Worm (Caenorhabditis elegans) whole organism, L1 larva: ENCODE results near the gene B0547.2.
A peak's percentile ranks its signal among the peaks of the same experiment; 100 is the strongest.

ENCODE experiments used
- C16A3.4 ChIP-seq: fragments of 150-350 bp; optimal IDR thresholded peaks from 2 replicates; lab custom pipeline; 2014; ENCODE audit warnings: missing biosample characterization, missing genetic modification characterization
- C34B4.2 ChIP-seq: sonication (generic microtip); optimal IDR thresholded peaks from 2 replicates; lab custom pipeline; 2017; ENCODE audit warnings: mild to moderate bottlenecking, missing genetic modification characterization, missing compliant biosample characterization
- F16B12.6 ChIP-seq: fragments of 150-350 bp; optimal IDR thresholded peaks from 2 replicates; lab custom pipeline; 2014; ENCODE audit warnings: missing biosample characterization, missing genetic modification characterization
- aha-1 ChIP-seq: fragments of 150-350 bp; optimal IDR thresholded peaks from 2 replicates; lab custom pipeline; 2014; ENCODE audit warnings: missing biosample characterization, missing genetic modification characterization
- ama-1 ChIP-seq: fragments of 150-350 bp; optimal IDR thresholded peaks from 2 replicates; lab custom pipeline; 2014
- blmp-1 ChIP-seq: fragments of 150-350 bp; optimal IDR thresholded peaks from 2 replicates; lab custom pipeline; 2014; ENCODE audit warnings: missing biosample characterization, missing genetic modification characterization
- ceh-8 ChIP-seq: fragments of 200-800 bp; sonication (Bioruptor generic); optimal IDR thresholded peaks from 2 replicates; lab custom pipeline; 2018; ENCODE audit warnings: mild to moderate bottlenecking, missing genetic modification characterization, moderate library complexity, missing compliant biosample characterization
- ceh-82 ChIP-seq, 3 experiments: fragments of 150-350 bp in 1 of 3; sonication (generic microtip) in 2 of 3; optimal IDR thresholded peaks; 2 replicates each; lab custom pipeline; 2014 to 2017; ENCODE audit warnings: missing biosample characterization in 3 of 3, missing genetic modification characterization in 3 of 3
- ceh-90 ChIP-seq: sonication (generic microtip); optimal IDR thresholded peaks from 2 replicates; lab custom pipeline; 2016; ENCODE audit warnings: missing genetic modification characterization, missing compliant biosample characterization
- dpl-1 ChIP-seq, 3 experiments: fragments of 150-350 bp in 2 of 3; sonication (generic microtip) in 1 of 3; optimal IDR thresholded peaks; 2 replicates each; lab custom pipeline; 2014 to 2017; ENCODE audit warnings: missing biosample characterization in 3 of 3, missing genetic modification characterization in 3 of 3, missing genetic modification reagents in 3 of 3
- dsc-1 ChIP-seq: sonication (generic microtip); optimal IDR thresholded peaks from 2 replicates; lab custom pipeline; 2016; ENCODE audit warnings: mild to moderate bottlenecking, missing genetic modification characterization, missing compliant biosample characterization
- efl-1 ChIP-seq, 4 experiments: fragments of 150-350 bp; optimal IDR thresholded peaks in 3 of 4; peaks in 1 of 4; 1 replicate in 1 of 4; 2 replicates in 3 of 4; lab custom pipeline; 2014; ENCODE audit warnings: missing biosample characterization in 2 of 4, missing genetic modification characterization in 2 of 4, missing genetic modification reagents in 2 of 4
- fkh-10 ChIP-seq: sonication (generic microtip); optimal IDR thresholded peaks from 2 replicates; lab custom pipeline; 2017; ENCODE audit warnings: missing biosample characterization, missing genetic modification reagents, missing genetic modification characterization
- fkh-4 ChIP-seq: sonication (generic microtip); optimal IDR thresholded peaks from 2 replicates; lab custom pipeline; 2016; ENCODE audit warnings: missing compliant biosample characterization, missing genetic modification characterization, borderline replicate concordance
- fkh-8 ChIP-seq: sonication (generic microtip); optimal IDR thresholded peaks from 2 replicates; lab custom pipeline; 2016; ENCODE audit warnings: mild to moderate bottlenecking, missing genetic modification characterization, missing compliant biosample characterization
- hpl-2 ChIP-seq: fragments of 150-350 bp; optimal IDR thresholded peaks from 2 replicates; lab custom pipeline; 2014; ENCODE audit warnings: missing biosample characterization, missing genetic modification reagents, missing genetic modification characterization
- irx-1 ChIP-seq: sonication (generic microtip); optimal IDR thresholded peaks from 2 replicates; lab custom pipeline; 2016; ENCODE audit warnings: missing genetic modification characterization, missing compliant biosample characterization
- isw-1 ChIP-seq: fragments of 200-800 bp; sonication (Bioruptor generic); IDR thresholded peaks from 2 replicates; pipeline ENCODE4 v1.3.6; 2022; ENCODE audit warnings: missing genetic modification characterization, missing compliant biosample characterization
- jun-1 ChIP-seq: fragments of 150-350 bp; optimal IDR thresholded peaks from 2 replicates; lab custom pipeline; 2014; ENCODE audit warnings: missing biosample characterization, missing genetic modification reagents, missing genetic modification characterization
- lin-14 ChIP-seq: fragments of 200-800 bp; sonication (Bioruptor generic); optimal IDR thresholded peaks from 2 replicates; lab custom pipeline; 2018; ENCODE audit warnings: mild to moderate bottlenecking, missing genetic modification characterization, moderate library complexity, missing compliant biosample characterization
- lin-35 ChIP-seq, 2 experiments: fragments of 150-350 bp; optimal IDR thresholded peaks; 2 replicates each; lab custom pipeline; 2014; ENCODE audit warnings: missing biosample characterization in 2 of 2, missing genetic modification characterization in 2 of 2, missing genetic modification reagents in 2 of 2
- lir-3 ChIP-seq: sonication (generic microtip); optimal IDR thresholded peaks from 2 replicates; lab custom pipeline; 2016; ENCODE audit warnings: mild to moderate bottlenecking, missing genetic modification characterization, moderate library complexity, missing compliant biosample characterization; ENCODE audit not compliant: poor library complexity
- lsy-2 ChIP-seq, 2 experiments: fragments of 150-350 bp; optimal IDR thresholded peaks; 2 replicates each; lab custom pipeline; 2014; ENCODE audit warnings: missing biosample characterization in 2 of 2, missing genetic modification characterization in 2 of 2
- mdl-1 ChIP-seq, 2 experiments: fragments of 150-350 bp; optimal IDR thresholded peaks; 2 replicates each; lab custom pipeline; 2014 to 2017; ENCODE audit warnings: missing biosample characterization in 2 of 2, missing genetic modification characterization in 2 of 2, inconsistent platforms in 1 of 2
- mep-1 ChIP-seq: fragments of 150-350 bp; optimal IDR thresholded peaks from 2 replicates; lab custom pipeline; 2014; ENCODE audit warnings: missing biosample characterization, missing genetic modification characterization
- nhr-19 ChIP-seq: fragments of 200-800 bp; sonication (Bioruptor generic); conservative IDR thresholded peaks from 2 replicates; pipeline ENCODE4 v1.3.6; 2022; ENCODE audit warnings: missing genetic modification characterization, missing compliant biosample characterization
- nhr-20 ChIP-seq: sonication (generic microtip); optimal IDR thresholded peaks from 2 replicates; lab custom pipeline; 2016; ENCODE audit warnings: mild to moderate bottlenecking, missing genetic modification characterization, missing compliant biosample characterization
- nhr-47 ChIP-seq: sonication (generic microtip); optimal IDR thresholded peaks from 2 replicates; lab custom pipeline; 2016; ENCODE audit warnings: mild to moderate bottlenecking, missing genetic modification characterization, moderate library complexity, missing compliant biosample characterization
- nhr-71 ChIP-seq: sonication (generic microtip); optimal IDR thresholded peaks from 2 replicates; lab custom pipeline; 2016; ENCODE audit warnings: mild to moderate bottlenecking, missing genetic modification characterization, moderate library complexity, missing compliant biosample characterization
- nhr-77 ChIP-seq: fragments of 150-350 bp; optimal IDR thresholded peaks from 2 replicates; lab custom pipeline; 2014; ENCODE audit warnings: missing biosample characterization, missing genetic modification characterization
- nhr-85 ChIP-seq: sonication (generic microtip); peaks from one replicate; lab custom pipeline; 2016; ENCODE audit warnings: missing genetic modification characterization, inconsistent platforms, missing compliant biosample characterization
- pag-3 ChIP-seq: sonication (generic microtip); optimal IDR thresholded peaks from 2 replicates; lab custom pipeline; 2017; ENCODE audit warnings: missing genetic modification characterization, mild to moderate bottlenecking, missing compliant biosample characterization, antibody characterized with exemption, borderline replicate concordance; ENCODE audit not compliant: insufficient read depth
- rnt-1 ChIP-seq: sonication (generic microtip); optimal IDR thresholded peaks from 2 replicates; lab custom pipeline; 2016; ENCODE audit warnings: mild to moderate bottlenecking, missing genetic modification characterization, moderate library complexity, missing compliant biosample characterization
- skn-1 ChIP-seq: fragments of 150-350 bp; optimal IDR thresholded peaks from 2 replicates; lab custom pipeline; 2014; ENCODE audit warnings: missing biosample characterization, missing genetic modification characterization
- snpc-4 ChIP-seq: fragments of 150-350 bp; optimal IDR thresholded peaks from 2 replicates; lab custom pipeline; 2014; ENCODE audit warnings: missing biosample characterization, missing genetic modification characterization
- snu-23 ChIP-seq: sonication (generic microtip); optimal IDR thresholded peaks from 2 replicates; lab custom pipeline; 2016; ENCODE audit warnings: missing genetic modification characterization, missing compliant biosample characterization
- swsn-7 ChIP-seq: sonication (generic microtip); optimal IDR thresholded peaks from 2 replicates; lab custom pipeline; 2016; ENCODE audit warnings: missing genetic modification characterization, missing compliant biosample characterization
- tbx-2 ChIP-seq: sonication (generic microtip); optimal IDR thresholded peaks from 2 replicates; lab custom pipeline; 2016; ENCODE audit warnings: missing genetic modification characterization, missing compliant biosample characterization
- tlp-1 ChIP-seq: fragments of 150-350 bp; optimal IDR thresholded peaks from 2 replicates; lab custom pipeline; 2014; ENCODE audit warnings: missing biosample characterization, missing genetic modification characterization
- unc-130 ChIP-seq: fragments of 150-350 bp; optimal IDR thresholded peaks from 2 replicates; lab custom pipeline; 2017; ENCODE audit warnings: missing biosample characterization, missing genetic modification characterization, inconsistent platforms
- unc-86 ChIP-seq: sonication (generic microtip); optimal IDR thresholded peaks from 2 replicates; lab custom pipeline; 2016; ENCODE audit warnings: missing genetic modification characterization, missing compliant biosample characterization
- unc-98 ChIP-seq: fragments of 200-800 bp; sonication (Bioruptor generic); IDR thresholded peaks from 2 replicates; pipeline ENCODE4 v1.3.6; 2022; ENCODE audit warnings: missing genetic modification characterization, missing compliant biosample characterization
- xbp-1 ChIP-seq: sonication (generic microtip); optimal IDR thresholded peaks from 2 replicates; lab custom pipeline; 2016; ENCODE audit warnings: missing genetic modification characterization, missing compliant biosample characterization
- ztf-4 ChIP-seq: fragments of 150-350 bp; optimal IDR thresholded peaks from 2 replicates; lab custom pipeline; 2014; ENCODE audit warnings: missing biosample characterization, missing genetic modification characterization

The B0547.2 gene

ce11 chrIV:5604465-5604864, 41.3 kb upstream of the B0547.2 start (continued):
- peak in 1 of 2 experiments; percentile 73 for TF ChIP-seq mdl-1 (tag; optimal IDR thresholded peaks at IDR 0.05; lab: Kevin White, UChicago)

- TF ChIP-seq blmp-1 (tag; lab: Kevin White, UChicago): peak; percentile 67
- no peak for TF ChIP-seq fkh-8 (tag; lab: Kevin White, UChicago)
These were observed 40.6 kb upstream of the B0547.2 start for ce11 chrIV:5605225-5605624.

- TF ChIP-seq lir-3 (tag; lab: Kevin White, UChicago): peak; percentile 12
- peak in 1 of 3 experiments; percentile 46 for TF ChIP-seq dpl-1 (GFP tag; optimal IDR thresholded peaks at IDR 0.05; lab: Kevin White, UChicago)
- TF ChIP-seq snu-23 (GFP tag; lab: Kevin White, UChicago): peak; percentile 54
- peak; percentile 62 for TF ChIP-seq fkh-8 (tag; lab: Kevin White, UChicago)
- no peak for TF ChIP-seq C34B4.2 (tag; lab: Kevin White, UChicago)
- peak; percentile 75 for TF ChIP-seq nhr-71
- peak; percentile 80 for TF ChIP-seq ztf-4
- TF ChIP-seq xbp-1: peak; percentile 23
- TF ChIP-seq F16B12.6: no peak
- peak; percentile 60 to 63 for TF ChIP-seq lin-35 (GFP tag; optimal IDR thresholded peaks at IDR 0.05; lab: Kevin White, UChicago)
- TF ChIP-seq fkh-10: peak; percentile 26
- peak; percentile 31 for TF ChIP-seq jun-1 (tag; lab: Kevin White, UChicago)
- TF ChIP-seq skn-1: peak; percentile 66
- TF ChIP-seq lsy-2 (tag; optimal IDR thresholded peaks at IDR 0.05; lab: Kevin White, UChicago): peak; percentile 39 to 68
- TF ChIP-seq aha-1 (tag; lab: Kevin White, UChicago): no peak
- TF ChIP-seq nhr-47 (tag; lab: Kevin White, UChicago): peak; percentile 62
- peak; percentile 36 for TF ChIP-seq dsc-1 (tag; lab: Kevin White, UChicago)
- TF ChIP-seq pag-3 (tag; lab: Kevin White, UChicago): peak; percentile 51
- TF ChIP-seq fkh-4: no peak
- peak; percentile 64 for TF ChIP-seq C16A3.4 (tag; lab: Kevin White, UChicago)
- peak; percentile 44 for TF ChIP-seq snpc-4 (tag; lab: Kevin White, UChicago)
- TF ChIP-seq mdl-1 (tag; optimal IDR thresholded peaks at IDR 0.05; lab: Kevin White, UChicago): peak in 1 of 2 experiments; percentile 79
- peak; percentile 19 for TF ChIP-seq unc-86 (tag; lab: Kevin White, UChicago)
- TF ChIP-seq nhr-19 (GFP tag; lab: Robert Waterston, UW): peak; percentile 40; the same call in 1 of the 2 replicates
- TF ChIP-seq ceh-82 (tag; optimal IDR thresholded peaks at IDR 0.05; lab: Kevin White, UChicago): peak in 1 of 3 experiments; percentile 64
- peak; percentile 39 for TF ChIP-seq nhr-20 (tag; lab: Kevin White, UChicago)
- peak; percentile 69 for TF ChIP-seq rnt-1 (tag; lab: Kevin White, UChicago)
- TF ChIP-seq ama-1: peak; percentile 48
- TF ChIP-seq irx-1 (tag; lab: Kevin White, UChicago): peak; percentile 56
- peak; percentile 38 for TF ChIP-seq tbx-2 (tag; lab: Kevin White, UChicago)
- TF ChIP-seq hpl-2 (GFP tag; lab: Kevin White, UChicago): no peak
- peak; percentile 33 to 35 for TF ChIP-seq efl-1 (optimal IDR thresholded peaks at IDR 0.05; lab: Kevin White, UChicago)
- peak; percentile 4 to 92 for TF ChIP-seq efl-1 (GFP tag; optimal IDR thresholded peaks at IDR 0.05 in 1 of 2; lab: Kevin White, UChicago)
- TF ChIP-seq nhr-85 (tag; lab: Kevin White, UChicago): peak; percentile 37
- TF ChIP-seq swsn-7 (tag; lab: Kevin White, UChicago): peak; percentile 44
- TF ChIP-seq nhr-77 (tag; lab: Kevin White, UChicago): peak; percentile 46
- TF ChIP-seq ceh-8 (GFP tag; lab: Kevin White, UChicago): peak; percentile 18
- peak; percentile 73 for TF ChIP-seq mep-1 (tag; lab: Kevin White, UChicago)
- no peak for TF ChIP-seq tlp-1
- TF ChIP-seq lin-14 (GFP tag; lab: Kevin White, UChicago): peak; percentile 98
- peak; percentile 25; the same call in 1 of the 2 replicates for TF ChIP-seq isw-1 (GFP tag; lab: Robert Waterston, UW)
- TF ChIP-seq unc-130 (tag; lab: Kevin White, UChicago): no peak
- TF ChIP-seq unc-98 (GFP tag; lab: Robert Waterston, UW): no peak
- no peak for TF ChIP-seq ceh-90 (tag; lab: Kevin White, UChicago)
These were observed 38.5 kb upstream of the B0547.2 start for ce11 chrIV:5607343-5607742.
